Worm (Caenorhabditis elegans): ENCODE measurements around the gene nspb-3.
A peak's percentile ranks its signal among the peaks of the same experiment; 100 is the strongest.

nspb-3 gene

DNA sequence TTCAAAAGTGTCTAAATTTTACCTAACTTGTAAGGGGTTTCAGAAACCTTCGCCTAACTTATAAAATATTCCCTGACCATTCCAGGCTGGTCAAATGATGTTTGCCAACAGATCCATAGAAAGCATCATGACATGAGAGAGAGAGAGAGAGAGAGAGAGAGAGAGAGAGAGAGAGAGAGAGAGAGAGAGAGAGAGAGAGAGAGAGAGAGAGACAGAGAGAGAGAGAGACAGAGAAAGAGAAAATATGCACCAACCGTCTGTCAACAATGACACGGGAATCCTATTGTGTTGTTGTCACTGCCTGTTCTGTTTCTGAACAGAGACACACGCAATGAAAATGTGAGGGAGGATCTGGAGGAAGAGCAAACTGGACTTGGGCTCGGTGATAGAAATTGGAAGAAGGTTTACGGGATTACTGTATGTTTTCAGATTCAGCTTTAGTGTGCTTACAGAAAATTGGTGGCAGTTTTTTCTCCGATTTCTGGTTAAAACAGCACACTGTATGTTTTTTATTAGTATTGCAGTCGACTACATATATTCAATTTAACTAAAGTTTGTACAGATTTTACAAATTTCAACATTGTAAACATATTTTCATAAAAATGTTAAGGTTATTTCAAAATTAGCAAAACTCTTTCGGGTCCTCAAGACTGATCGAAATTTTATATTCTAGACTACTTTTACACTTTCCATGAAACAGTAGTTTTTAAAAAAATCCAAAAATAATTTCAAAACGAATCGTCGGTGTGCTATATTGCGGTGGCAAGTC lies 18.6 kb downstream of the nspb-3 start (continued):
- TF ChIP-seq ctbp-1 (GFP tag; IDR thresholded peaks at IDR 0.05) (no peak), ztf-11 (tag; optimal IDR thresholded peaks at IDR 0.05) (no peak), unc-62 (GFP tag; optimal IDR thresholded peaks at IDR 0.05 in 1 of 2) (peak in 1 of 2 experiments; percentile 55), unc-62 (tag; optimal IDR thresholded peaks at IDR 0.05) (no peak), hlh-11 (tag; optimal IDR thresholded peaks at IDR 0.05) (peak; percentile 52), T26A8.4 (GFP tag; IDR thresholded peaks at IDR 0.05) (0 out of 2 replicates have a peak, but pooled peaks have one; percentile 42), ceh-82 (tag; optimal IDR thresholded peaks at IDR 0.05) (no peak), F37D6.2 (tag; optimal IDR thresholded peaks at IDR 0.05) (no peak), nhr-28 (tag; optimal IDR thresholded peaks at IDR 0.05) (peak; percentile 34), set-16 (GFP tag; IDR thresholded peaks at IDR 0.05) (peak; percentile 73; the same call in 1 of the 2 replicates), ZK546.5 (tag; optimal IDR thresholded peaks at IDR 0.05) (no peak), ceh-44 (GFP tag; IDR thresholded peaks at IDR 0.05) (no peak), nhr-25 (tag; optimal IDR thresholded peaks at IDR 0.05; ENCODE audit: borderline replicate concordance, insufficient read depth) (no peak), attf-4 (tag; optimal IDR thresholded peaks at IDR 0.05) (no peak), ceh-28 (tag; optimal IDR thresholded peaks at IDR 0.05) (no peak), daf-12 (tag; optimal IDR thresholded peaks at IDR 0.05) (no peak), mdt-29 (GFP tag; IDR thresholded peaks at IDR 0.05) (no peak), duxl-1 (tag; optimal IDR thresholded peaks at IDR 0.05; ENCODE audit: poor library complexity) (no peak), spr-3 (GFP tag; optimal IDR thresholded peaks at IDR 0.05) (no peak), nhr-111 (GFP tag; optimal IDR thresholded peaks at IDR 0.05) (no peak), cey-2 (tag; optimal IDR thresholded peaks at IDR 0.05; ENCODE audit: borderline replicate concordance, insufficient read depth) (no peak), lin-15B (tag; optimal IDR thresholded peaks at IDR 0.05) (no peak), ceh-20 (GFP tag; IDR thresholded peaks at IDR 0.05) (no peak), madf-9 (GFP tag; conservative IDR thresholded peaks at IDR 0.05) (no peak; the same call in 1 of the 2 replicates), dmd-9 (GFP tag; IDR thresholded peaks at IDR 0.05) (no peak), spr-1 (tag; optimal IDR thresholded peaks at IDR 0.05) (no peak), pqm-1 (tag; optimal IDR thresholded peaks at IDR 0.05) (no peak), tag-97 (GFP tag; IDR thresholded peaks at IDR 0.05) (no peak), jun-1 (tag; optimal IDR thresholded peaks at IDR 0.05) (no peak), zag-1 (tag; optimal IDR thresholded peaks at IDR 0.05) (no peak), lim-7 (GFP tag; IDR thresholded peaks at IDR 0.05) (no peak), nhr-6 (tag; optimal IDR thresholded peaks at IDR 0.05) (no peak), nhr-77 (tag; optimal IDR thresholded peaks at IDR 0.05) (no peak), hlh-30 (tag; optimal IDR thresholded peaks at IDR 0.05; ENCODE audit: insufficient read depth) (peak; percentile 46), nhr-102 (tag; optimal IDR thresholded peaks at IDR 0.05) (no peak), lin-1 (GFP tag; IDR thresholded peaks at IDR 0.05) (no peak)

DNA sequence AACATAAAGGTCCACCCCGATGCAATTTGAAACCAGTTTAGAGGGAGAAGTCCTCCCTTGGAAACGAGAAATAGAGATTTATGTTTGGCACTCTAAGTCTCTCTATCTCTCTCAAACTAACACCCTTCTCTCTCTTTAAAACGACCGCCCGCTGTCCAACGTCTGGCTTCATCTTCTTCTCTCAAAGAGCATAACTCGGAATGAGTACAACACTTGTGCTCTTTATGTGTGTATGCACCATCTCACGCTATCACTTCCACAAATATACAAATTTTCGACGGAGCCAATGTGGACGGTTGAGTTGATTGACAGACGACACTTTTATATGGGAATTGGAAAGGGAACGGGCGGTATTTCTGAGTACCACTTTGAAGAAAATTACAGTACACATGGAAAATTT lies 20.4 kb downstream of the nspb-3 start:
- TF ChIP-seq dmd-6 (GFP tag; IDR thresholded peaks at IDR 0.05), result peak; percentile 67
- peak; percentile 63 for TF ChIP-seq aha-1 (tag)
- 0 out of 2 replicates have a peak, but pooled peaks have one; percentile 35 for TF ChIP-seq daf-19 (GFP tag; conservative IDR thresholded peaks at IDR 0.05)
- TF ChIP-seq daf-16 (GFP tag; optimal IDR thresholded peaks at IDR 0.05), result no peak
- TF ChIP-seq daf-16 (tag; optimal IDR thresholded peaks at IDR 0.05), result peak; percentile 53
- TF ChIP-seq php-3 (GFP tag; IDR thresholded peaks at IDR 0.05), result 0 out of 2 replicates have a peak, but pooled peaks have one; percentile 22
- peak in 1 of 2 experiments; percentile 29 for TF ChIP-seq unc-62 (GFP tag; optimal IDR thresholded peaks at IDR 0.05 in 1 of 2)
- TF ChIP-seq unc-62 (tag; optimal IDR thresholded peaks at IDR 0.05), result no peak
- TF ChIP-seq F49E8.2 (tag; optimal IDR thresholded peaks at IDR 0.05; ENCODE audit: borderline replicate concordance), result no peak
- no peak for TF ChIP-seq zfp-2 (tag; optimal IDR thresholded peaks at IDR 0.05)
- no peak for TF ChIP-seq F10B5.3 (tag; optimal IDR thresholded peaks at IDR 0.05)
- peak; percentile 66 for TF ChIP-seq nhr-28 (tag; optimal IDR thresholded peaks at IDR 0.05)
- TF ChIP-seq lin-15B (tag; optimal IDR thresholded peaks at IDR 0.05), result no peak
- no peak for TF ChIP-seq dmd-8 (GFP tag; IDR thresholded peaks at IDR 0.05)
- TF ChIP-seq mep-1 (tag; optimal IDR thresholded peaks at IDR 0.05), result peak; percentile 34
- TF ChIP-seq hlh-11 (tag; optimal IDR thresholded peaks at IDR 0.05), result peak; percentile 70
- TF ChIP-seq pqm-1 (tag; optimal IDR thresholded peaks at IDR 0.05), result peak; percentile 63
- TF ChIP-seq vab-7 (GFP tag; IDR thresholded peaks at IDR 0.05), result no peak
- no peak for TF ChIP-seq rbr-2 (tag; optimal IDR thresholded peaks at IDR 0.05)
- TF ChIP-seq mxl-3 (GFP tag; optimal IDR thresholded peaks at IDR 0.05), result peak; percentile 36
- TF ChIP-seq lsy-2 (tag; optimal IDR thresholded peaks at IDR 0.05), result peak in 1 of 2 experiments; percentile 13

Measured in whole organism, L4 larva.